Worm (Caenorhabditis elegans) whole organism, late embryonic: ENCODE measurements around the gene Y75B7AR.1.

Experiments
- C08G9.2 ChIP-seq: sonication (generic microtip); optimal IDR thresholded peaks from 2 replicates; lab custom pipeline; 2016; ENCODE audit warnings: mild to moderate bottlenecking, missing genetic modification characterization, moderate library complexity, missing compliant biosample characterization
- C38D4.7 ChIP-seq: fragments of 200-800 bp; sonication (Bioruptor generic); optimal IDR thresholded peaks from 2 replicates; lab custom pipeline; 2018; ENCODE audit warnings: mild to moderate bottlenecking, missing genetic modification characterization, moderate library complexity, missing compliant biosample characterization
- K02D7.2 ChIP-seq: sonication (generic microtip); optimal IDR thresholded peaks from 2 replicates; lab custom pipeline; 2017; ENCODE audit warnings: mild to moderate bottlenecking, missing genetic modification characterization, missing compliant biosample characterization
- K09A11.1 ChIP-seq: sonication (generic microtip); optimal IDR thresholded peaks from 2 replicates; lab custom pipeline; 2017; ENCODE audit warnings: antibody characterized with exemption, mild to moderate bottlenecking, missing genetic modification characterization, missing compliant biosample characterization; ENCODE audit not compliant: insufficient read depth
- ahr-1 ChIP-seq: sonication (generic microtip); optimal IDR thresholded peaks from 2 replicates; lab custom pipeline; 2016; ENCODE audit warnings: missing genetic modification characterization, missing compliant biosample characterization
- ceh-31 ChIP-seq: sonication (generic microtip); optimal IDR thresholded peaks from 2 replicates; lab custom pipeline; 2016; ENCODE audit warnings: missing genetic modification characterization, missing compliant biosample characterization
- ceh-34 ChIP-seq: sonication (generic microtip); optimal IDR thresholded peaks from 2 replicates; lab custom pipeline; 2016; ENCODE audit warnings: mild to moderate bottlenecking, missing genetic modification characterization, missing compliant biosample characterization
- ceh-45 ChIP-seq: fragments of 200-800 bp; sonication (Bioruptor generic); IDR thresholded peaks from 2 replicates; pipeline ENCODE4 v1.3.6; 2022; ENCODE audit warnings: missing genetic modification reagents, missing genetic modification characterization, missing compliant biosample characterization
- ceh-6 ChIP-seq: fragments of 200-800 bp; sonication (Bioruptor generic); optimal IDR thresholded peaks from 2 replicates; lab custom pipeline; 2018; ENCODE audit warnings: mild to moderate bottlenecking, missing genetic modification characterization, missing compliant biosample characterization
- ceh-9 ChIP-seq: sonication (generic microtip); optimal IDR thresholded peaks from 2 replicates; lab custom pipeline; 2016; ENCODE audit warnings: mild to moderate bottlenecking, missing genetic modification characterization, inconsistent platforms, missing compliant biosample characterization
- dmd-4 ChIP-seq: sonication (generic microtip); optimal IDR thresholded peaks from 2 replicates; lab custom pipeline; 2016; ENCODE audit warnings: borderline replicate concordance, missing genetic modification characterization, missing compliant biosample characterization
- elt-2 ChIP-seq: sonication (generic microtip); optimal IDR thresholded peaks from 2 replicates; lab custom pipeline; 2016; ENCODE audit warnings: missing genetic modification reagents, missing genetic modification characterization, missing compliant biosample characterization
- fkh-6 ChIP-seq: sonication (generic microtip); optimal IDR thresholded peaks from 2 replicates; lab custom pipeline; 2016; ENCODE audit warnings: missing genetic modification characterization, missing compliant biosample characterization
- gmeb-2 ChIP-seq: sonication (generic microtip); optimal IDR thresholded peaks from 2 replicates; lab custom pipeline; 2016; ENCODE audit warnings: missing genetic modification characterization, inconsistent platforms, missing compliant biosample characterization
- hlh-13 ChIP-seq: fragments of 200-800 bp; sonication (Bioruptor generic); optimal IDR thresholded peaks from 2 replicates; lab custom pipeline; 2018; ENCODE audit warnings: mild to moderate bottlenecking, missing genetic modification characterization, missing compliant biosample characterization
- hlh-30 ChIP-seq: sonication (generic microtip); optimal IDR thresholded peaks from 2 replicates; lab custom pipeline; 2017; ENCODE audit warnings: antibody characterized with exemption, missing genetic modification characterization, missing compliant biosample characterization; ENCODE audit not compliant: insufficient read depth
- hlh-6 ChIP-seq: sonication (generic microtip); optimal IDR thresholded peaks from 2 replicates; lab custom pipeline; 2016; ENCODE audit warnings: missing genotype, missing genetic modification characterization, missing compliant biosample characterization
- hlh-8 ChIP-seq: sonication (generic microtip); optimal IDR thresholded peaks from 2 replicates; lab custom pipeline; 2016; ENCODE audit warnings: missing genotype, missing genetic modification characterization, missing compliant biosample characterization
- lin-11 ChIP-seq: fragments of 200-800 bp; sonication (Bioruptor generic); optimal IDR thresholded peaks from 2 replicates; lab custom pipeline; 2018; ENCODE audit warnings: mild to moderate bottlenecking, missing genetic modification characterization, missing compliant biosample characterization
- nfya-1 ChIP-seq: sonication (generic microtip); optimal IDR thresholded peaks from 2 replicates; lab custom pipeline; 2017; ENCODE audit warnings: missing genetic modification characterization, mild to moderate bottlenecking, missing compliant biosample characterization, antibody characterized with exemption, moderate library complexity
- nhr-11 ChIP-seq: fragments of 150-350 bp; optimal IDR thresholded peaks from 2 replicates; lab custom pipeline; 2014; ENCODE audit warnings: missing biosample characterization, missing genetic modification characterization
- pat-9 ChIP-seq: fragments of 200-800 bp; sonication (Bioruptor generic); optimal IDR thresholded peaks from 2 replicates; lab custom pipeline; 2018; ENCODE audit warnings: mild to moderate bottlenecking, missing genetic modification characterization, moderate library complexity, missing compliant biosample characterization
- pha-4 ChIP-seq: fragments of 150-350 bp; optimal IDR thresholded peaks from 2 replicates; lab custom pipeline; 2018; ENCODE audit warnings: missing biosample characterization, missing genetic modification reagents, missing genetic modification characterization
- pros-1 ChIP-seq: fragments of 150-350 bp; optimal IDR thresholded peaks from 2 replicates; lab custom pipeline; 2014; ENCODE audit warnings: missing biosample characterization, missing genetic modification reagents, missing genetic modification characterization
- sdc-2 ChIP-seq: sonication (generic microtip); optimal IDR thresholded peaks from 2 replicates; lab custom pipeline; 2016; ENCODE audit warnings: missing genotype, missing genetic modification characterization, missing compliant biosample characterization
- sox-2 ChIP-seq: fragments of 200-800 bp; sonication (Bioruptor generic); IDR thresholded peaks from 2 replicates; pipeline ENCODE4 v1.3.6; 2022; ENCODE audit warnings: missing genetic modification reagents, missing genetic modification characterization, missing compliant biosample characterization
- syd-9 ChIP-seq: sonication (generic microtip); optimal IDR thresholded peaks from 2 replicates; lab custom pipeline; 2016; ENCODE audit warnings: mild to moderate bottlenecking, missing genetic modification characterization, moderate library complexity, missing compliant biosample characterization
- tbx-7 ChIP-seq: sonication (generic microtip); optimal IDR thresholded peaks from 2 replicates; lab custom pipeline; 2016; ENCODE audit warnings: missing genotype, missing genetic modification characterization, missing compliant biosample characterization
- unc-3 ChIP-seq, 2 experiments: fragments of 200-800 bp in 1 of 2; sonication (Bioruptor generic) in 1 of 2; sonication (generic microtip) in 1 of 2; conservative IDR thresholded peaks in 1 of 2; optimal IDR thresholded peaks in 1 of 2; 2 replicates each; pipeline versions ENCODE4 v1.3.6 to Lab custom; 2016 to 2022; ENCODE audit warnings: missing compliant biosample characterization in 2 of 2, missing genetic modification characterization in 2 of 2, missing genetic modification reagents in 1 of 2
- unc-42 ChIP-seq: sonication (generic microtip); optimal IDR thresholded peaks from 2 replicates; lab custom pipeline; 2016; ENCODE audit warnings: missing genotype, missing genetic modification characterization, missing compliant biosample characterization
- unc-55 ChIP-seq: sonication (generic microtip); optimal IDR thresholded peaks from 2 replicates; lab custom pipeline; 2017; ENCODE audit warnings: missing biosample characterization, missing genetic modification reagents, missing genetic modification characterization
- unc-86 ChIP-seq: sonication (generic microtip); optimal IDR thresholded peaks from 2 replicates; lab custom pipeline; 2016; ENCODE audit warnings: missing genetic modification characterization, missing compliant biosample characterization
- zip-5 ChIP-seq: sonication (generic microtip); optimal IDR thresholded peaks from 2 replicates; lab custom pipeline; 2016; ENCODE audit warnings: missing genetic modification characterization, missing compliant biosample characterization
- ztf-16 ChIP-seq: sonication (generic microtip); optimal IDR thresholded peaks from 2 replicates; lab custom pipeline; 2017; ENCODE audit warnings: missing genetic modification characterization, missing compliant biosample characterization

The Y75B7AR.1 gene

ce11 chrV:1364346-1364745, 28.5 kb downstream of the Y75B7AR.1 start:
- TF ChIP-seq unc-42 (tag; lab: Kevin White, UChicago), result peak; percentile 43
- TF ChIP-seq sox-2 (GFP tag; lab: Robert Waterston, UW), result no peak

- TF ChIP-seq lin-11 (tag; lab: Kevin White, UChicago) (no peak), hlh-8 (tag; lab: Kevin White, UChicago) (no peak), pha-4 (tag; lab: Kevin White, UChicago) (no peak), unc-42 (tag; lab: Kevin White, UChicago) (peak; percentile 60), ztf-16 (tag; lab: Kevin White, UChicago) (no peak), C38D4.7 (GFP tag; lab: Kevin White, UChicago) (no peak), ceh-31 (tag; lab: Kevin White, UChicago) (no peak)
Measured at ce11 chrV:1362027-1362426, 30.8 kb downstream of the Y75B7AR.1 start.

ce11 chrV:1358051-1358450, 34.7 kb downstream of the Y75B7AR.1 start, which contains the start of gene Y75B7AL.2:
Y75B7AL.2 (minus strand) TSS chrV:1358151.
- TF ChIP-seq hlh-6 (tag; lab: Kevin White, UChicago) (no peak), pat-9 (tag; lab: Kevin White, UChicago) (no peak), pha-4 (tag; lab: Kevin White, UChicago) (no peak), pros-1 (tag; lab: Kevin White, UChicago) (no peak), fkh-6 (tag; lab: Kevin White, UChicago) (no peak), gmeb-2 (tag; lab: Kevin White, UChicago) (no peak), nfya-1 (tag; lab: Kevin White, UChicago) (no peak), ceh-34 (no peak), K02D7.2 (no peak), unc-86 (tag; lab: Kevin White, UChicago) (no peak), hlh-13 (no peak), elt-2 (tag; lab: Kevin White, UChicago) (no peak), K09A11.1 (no peak), sdc-2 (tag; lab: Kevin White, UChicago) (no peak), nhr-11 (tag; lab: Kevin White, UChicago) (no peak), ahr-1 (tag; lab: Kevin White, UChicago) (no peak), dmd-4 (no peak)

- TF ChIP-seq ceh-31 (tag; lab: Kevin White, UChicago), result no peak
- no peak for TF ChIP-seq syd-9
- TF ChIP-seq nfya-1 (tag; lab: Kevin White, UChicago), result no peak
- no peak for TF ChIP-seq elt-2 (tag; lab: Kevin White, UChicago)
- TF ChIP-seq K02D7.2, result no peak
- TF ChIP-seq unc-86 (tag; lab: Kevin White, UChicago), result no peak
- TF ChIP-seq hlh-8 (tag; lab: Kevin White, UChicago), result no peak
- TF ChIP-seq ztf-16 (tag; lab: Kevin White, UChicago), result no peak
- no peak for TF ChIP-seq ceh-45 (GFP tag; lab: Robert Waterston, UW)
- TF ChIP-seq sox-2 (GFP tag; lab: Robert Waterston, UW), result no peak
- no peak for TF ChIP-seq ceh-9 (tag; lab: Kevin White, UChicago)
- TF ChIP-seq gmeb-2 (tag; lab: Kevin White, UChicago), result no peak
- TF ChIP-seq hlh-30 (tag; lab: Kevin White, UChicago), result no peak
- no peak for TF ChIP-seq zip-5 (tag; lab: Kevin White, UChicago)
- no peak for TF ChIP-seq C08G9.2 (tag; lab: Kevin White, UChicago)
- TF ChIP-seq ahr-1 (tag; lab: Kevin White, UChicago), result no peak
- no peak for TF ChIP-seq ceh-6 (GFP tag; lab: Kevin White, UChicago)
- no peak for TF ChIP-seq unc-55 (GFP tag; lab: Kevin White, UChicago)
- no peak for TF ChIP-seq tbx-7 (tag; lab: Kevin White, UChicago)
- TF ChIP-seq unc-3 (GFP tag; conservative IDR thresholded peaks at IDR 0.05; lab: Robert Waterston, UW), result no peak
- no peak for TF ChIP-seq unc-3 (tag; optimal IDR thresholded peaks at IDR 0.05; lab: Kevin White, UChicago)
Measured at ce11 chrV:1355297-1355696, 37.5 kb downstream of the Y75B7AR.1 start.
